Fruit fly (Drosophila melanogaster): Measurements from ENCODE around the gene nmo.

dm6 chr3L:8065575-8066410 is 86.9 kb downstream of the nmo start:
- TF ChIP-seq OdsH (GFP tag; optimal IDR thresholded peaks at IDR 0.05) (no peak), CG11294 (GFP tag; IDR thresholded peaks at IDR 0.05) (no peak), CG16779 (tag; optimal IDR thresholded peaks at IDR 0.05) (no peak), CG3919 (GFP tag; optimal IDR thresholded peaks at IDR 0.05) (no peak), CG8319 (GFP tag; optimal IDR thresholded peaks at IDR 0.05) (no peak), CG8632 (GFP tag; optimal IDR thresholded peaks at IDR 0.05) (no peak)

Data from whole organism, prepupa.